Worm (Caenorhabditis elegans): ENCODE results near the gene rskd-1.

ce11 chrV:12269272-12269767 is 19.1 kb downstream of the rskd-1 start, which contains the start of gene twk-24:
- TF ChIP-seq cog-1 (tag; optimal IDR thresholded peaks at IDR 0.05) (no peak), ztf-29 (GFP tag; IDR thresholded peaks at IDR 0.05) (no peak), tab-1 (GFP tag; IDR thresholded peaks at IDR 0.05) (no peak), ztf-23 (GFP tag; IDR thresholded peaks at IDR 0.05) (no peak), ref-1 (GFP tag; conservative IDR thresholded peaks at IDR 0.05) (no peak), flt-1 (GFP tag; IDR thresholded peaks at IDR 0.05) (no peak), klf-2 (GFP tag; conservative IDR thresholded peaks at IDR 0.05) (no peak)
